Fruit fly (Drosophila melanogaster) whole organism, embryonic: ENCODE data around the gene LSm3.

Experiments
- BEAF-32 ChIP-seq: fragments of 200-800 bp; sonication (Bioruptor generic); optimal IDR thresholded peaks from 3 replicates; lab custom pipeline; 2017; ENCODE audit warnings: missing biosample characterization, missing genetic modification characterization, mild to moderate bottlenecking, moderate library complexity, missing genetic modification reagents
- CG10979 ChIP-seq: fragments of 200-800 bp; sonication (Bioruptor generic); optimal IDR thresholded peaks from 2 replicates; lab custom pipeline; 2018; ENCODE audit warnings: missing biosample characterization, mild to moderate bottlenecking, missing genetic modification characterization, moderate library complexity
- CG12104 ChIP-seq: fragments of 200-800 bp; sonication (Bioruptor generic); optimal IDR thresholded peaks from 3 replicates; lab custom pipeline; 2016; ENCODE audit warnings: missing biosample characterization, missing genetic modification characterization
- CG17802 ChIP-seq: fragments of 200-800 bp; sonication (Bioruptor generic); optimal IDR thresholded peaks from 2 replicates; lab custom pipeline; 2018; ENCODE audit warnings: missing biosample characterization, mild to moderate bottlenecking, missing genetic modification characterization, moderate library complexity
- CG18262 ChIP-seq: fragments of 200-800 bp; optimal IDR thresholded peaks from 3 replicates; lab custom pipeline; 2019; ENCODE audit warnings: missing biosample characterization, mild to moderate bottlenecking, missing genetic modification characterization, moderate library complexity
- CG2129 ChIP-seq: fragments of 200-800 bp; sonication (Bioruptor generic); IDR thresholded peaks from 2 replicates; pipeline ENCODE4 v1.3.6; 2022; ENCODE audit warnings: missing biosample characterization, missing genetic modification characterization; ENCODE audit not compliant: partially characterized antibody
- CG3281 ChIP-seq: fragments of 200-800 bp; sonication (Bioruptor generic); optimal IDR thresholded peaks from 3 replicates; lab custom pipeline; 2017; ENCODE audit warnings: missing biosample characterization, mild to moderate bottlenecking, missing genetic modification characterization
- CG33557 ChIP-seq: fragments of 200-800 bp; sonication (Bioruptor generic); optimal IDR thresholded peaks from 2 replicates; lab custom pipeline; 2019; ENCODE audit warnings: missing biosample characterization, mild to moderate bottlenecking, missing genetic modification characterization, moderate library complexity
- CG43689 ChIP-seq: fragments of 200-800 bp; sonication (Bioruptor generic); IDR thresholded peaks from 2 replicates; pipeline ENCODE4 v1.3.6; 2022; ENCODE audit warnings: missing biosample characterization, missing genetic modification characterization
- CG6791 ChIP-seq: fragments of 200-800 bp; sonication (Bioruptor generic); IDR thresholded peaks from 3 replicates; pipeline ENCODE4 v1.3.6; 2022; ENCODE audit warnings: missing biosample characterization, missing genetic modification characterization; ENCODE audit not compliant: partially characterized antibody
- CG8388 ChIP-seq: fragments of 200-800 bp; sonication (Bioruptor generic); optimal IDR thresholded peaks from 2 replicates; lab custom pipeline; 2019; ENCODE audit warnings: missing biosample characterization, mild to moderate bottlenecking, missing genetic modification characterization, moderate library complexity
- Dip3 ChIP-seq: fragments of 200-800 bp; sonication (Bioruptor generic); optimal IDR thresholded peaks from 3 replicates; lab custom pipeline; 2016; ENCODE audit warnings: missing biosample characterization, missing genetic modification characterization
- Dp ChIP-seq: fragments of 200-800 bp; sonication (Bioruptor generic); optimal IDR thresholded peaks from 2 replicates; lab custom pipeline; 2018; ENCODE audit warnings: missing biosample characterization, mild to moderate bottlenecking, missing genetic modification characterization, moderate library complexity
- Elba2 ChIP-seq: fragments of 200-800 bp; sonication (Bioruptor generic); optimal IDR thresholded peaks from 3 replicates; lab custom pipeline; 2016; ENCODE audit warnings: missing biosample characterization, missing genetic modification characterization
- Fer2 ChIP-seq: fragments of 200-800 bp; sonication (Bioruptor generic); optimal IDR thresholded peaks from 2 replicates; lab custom pipeline; 2018; ENCODE audit warnings: missing biosample characterization, mild to moderate bottlenecking, missing genetic modification characterization, moderate library complexity
- GATAe ChIP-seq: fragments of 200-800 bp; sonication (Bioruptor generic); conservative IDR thresholded peaks from 2 replicates; pipeline ENCODE4 v1.3.6; 2022; ENCODE audit warnings: missing biosample characterization, missing genetic modification characterization
- H2.0 ChIP-seq: fragments of 200-800 bp; sonication (Bioruptor generic); IDR thresholded peaks from 2 replicates; pipeline ENCODE4 v1.3.6; 2022; ENCODE audit warnings: missing biosample characterization, missing genetic modification characterization
- HHEX ChIP-seq: fragments of 200-800 bp; sonication (Bioruptor generic); optimal IDR thresholded peaks from 3 replicates; lab custom pipeline; 2017; ENCODE audit warnings: missing biosample characterization, mild to moderate bottlenecking, missing genetic modification characterization, missing genetic modification reagents
- HLH3B ChIP-seq: fragments of 200-800 bp; sonication (Bioruptor generic); IDR thresholded peaks from 2 replicates; pipeline ENCODE4 v1.3.6; 2022; ENCODE audit warnings: missing biosample characterization, missing genetic modification characterization
- Pdp1 ChIP-seq, 2 experiments: fragments of 200-800 bp; sonication (Bioruptor generic); optimal IDR thresholded peaks; 3 replicates each; lab custom pipeline; 2016; ENCODE audit warnings: missing biosample characterization in 2 of 2, missing genetic modification characterization in 2 of 2, mild to moderate bottlenecking in 1 of 2, moderate library complexity in 1 of 2
- Sox100B ChIP-seq: fragments of 200-800 bp; sonication (Bioruptor generic); optimal IDR thresholded peaks from 3 replicates; lab custom pipeline; 2018; ENCODE audit warnings: missing biosample characterization, mild to moderate bottlenecking, missing genetic modification characterization
- Spps ChIP-seq: fragments of 200-800 bp; sonication (Bioruptor generic); optimal IDR thresholded peaks from 2 replicates; lab custom pipeline; 2018; ENCODE audit warnings: missing biosample characterization, mild to moderate bottlenecking, missing genetic modification characterization
- Usf ChIP-seq: fragments of 200-800 bp; sonication (Bioruptor generic); optimal IDR thresholded peaks from 2 replicates; lab custom pipeline; 2017; ENCODE audit warnings: missing genotype, missing biosample characterization, missing genetic modification characterization
- Vsx1 ChIP-seq: fragments of 200-800 bp; sonication (Bioruptor generic); optimal IDR thresholded peaks from 2 replicates; lab custom pipeline; 2017; ENCODE audit warnings: missing biosample characterization, mild to moderate bottlenecking, missing genetic modification characterization, missing genetic modification reagents
- Xbp1 ChIP-seq: fragments of 200-800 bp; sonication (Bioruptor generic); optimal IDR thresholded peaks from 3 replicates; lab custom pipeline; 2016; ENCODE audit warnings: missing biosample characterization, mild to moderate bottlenecking, missing genetic modification characterization
- abd-A ChIP-seq: fragments of 200-800 bp; sonication (Bioruptor generic); optimal IDR thresholded peaks from 3 replicates; lab custom pipeline; 2019; ENCODE audit warnings: missing biosample characterization, mild to moderate bottlenecking, missing genetic modification characterization, moderate library complexity
- ara ChIP-seq: fragments of 200-800 bp; sonication (Bioruptor generic); IDR thresholded peaks from 2 replicates; pipeline ENCODE4 v1.3.6; 2022; ENCODE audit warnings: missing biosample characterization, missing genetic modification characterization
- ato ChIP-seq: fragments of 200-800 bp; sonication (Bioruptor generic); IDR thresholded peaks from 2 replicates; pipeline ENCODE4 v1.3.6; 2022; ENCODE audit warnings: missing biosample characterization, missing genetic modification characterization; ENCODE audit not compliant: partially characterized antibody
- az2 ChIP-seq: fragments of 200-800 bp; sonication (Bioruptor generic); optimal IDR thresholded peaks from 3 replicates; lab custom pipeline; 2016; ENCODE audit warnings: missing biosample characterization, missing genetic modification characterization
- bigmax ChIP-seq: fragments of 200-800 bp; sonication (Bioruptor generic); optimal IDR thresholded peaks from 2 replicates; lab custom pipeline; 2018; ENCODE audit warnings: missing biosample characterization, mild to moderate bottlenecking, missing genetic modification characterization
- cas ChIP-seq: fragments of 200-800 bp; sonication (Bioruptor generic); IDR thresholded peaks from 2 replicates; pipeline ENCODE4 v1.3.6; 2022; ENCODE audit warnings: missing biosample characterization, missing genetic modification characterization
- dan ChIP-seq: fragments of 200-800 bp; sonication (Bioruptor generic); IDR thresholded peaks from 2 replicates; pipeline ENCODE4 v1.3.6; 2022; ENCODE audit warnings: missing biosample characterization, missing genetic modification characterization
- eve ChIP-seq, 2 experiments: fragments of >200 bp; optimal IDR thresholded peaks; 2 replicates each; lab custom pipeline; 2017; ENCODE audit warnings: missing biosample characterization in 2 of 2, missing genetic modification characterization in 2 of 2
- eyg ChIP-seq: fragments of 200-800 bp; sonication (Bioruptor generic); optimal IDR thresholded peaks from 3 replicates; lab custom pipeline; 2016; ENCODE audit warnings: missing biosample characterization, missing genetic modification characterization
- fd64A ChIP-seq: fragments of 200-800 bp; sonication (Bioruptor generic); optimal IDR thresholded peaks from 3 replicates; lab custom pipeline; 2018; ENCODE audit warnings: missing biosample characterization, mild to moderate bottlenecking, missing genetic modification characterization
- jing ChIP-seq: fragments of 200-800 bp; sonication (Bioruptor generic); optimal IDR thresholded peaks from 2 replicates; lab custom pipeline; 2018; ENCODE audit warnings: missing biosample characterization, mild to moderate bottlenecking, missing genetic modification characterization
- mam ChIP-seq: fragments of 200-800 bp; sonication (Bioruptor generic); optimal IDR thresholded peaks from 3 replicates; lab custom pipeline; 2016; ENCODE audit warnings: missing biosample characterization, missing genetic modification characterization
- nmo ChIP-seq: fragments of 200-800 bp; sonication (Bioruptor generic); optimal IDR thresholded peaks from 2 replicates; lab custom pipeline; 2018; ENCODE audit warnings: missing biosample characterization, mild to moderate bottlenecking, missing genetic modification characterization, moderate library complexity
- pho ChIP-seq: fragments of 200-800 bp; sonication (Bioruptor generic); optimal IDR thresholded peaks from 2 replicates; lab custom pipeline; 2016; ENCODE audit warnings: missing biosample characterization, missing genetic modification characterization
- pum ChIP-seq: fragments of 200-800 bp; sonication (Bioruptor generic); optimal IDR thresholded peaks from 2 replicates; lab custom pipeline; 2016; ENCODE audit warnings: missing biosample characterization, missing genetic modification characterization
- repo ChIP-seq: fragments of 200-800 bp; sonication (Bioruptor generic); optimal IDR thresholded peaks from 2 replicates; lab custom pipeline; 2016; ENCODE audit warnings: missing biosample characterization, missing genetic modification characterization
- row ChIP-seq: fragments of 200-800 bp; sonication (Bioruptor generic); IDR thresholded peaks from 3 replicates; pipeline ENCODE4 v1.3.6; 2022; ENCODE audit warnings: missing biosample characterization, missing genetic modification characterization
- shn ChIP-seq: fragments of 200-800 bp; sonication (Bioruptor generic); optimal IDR thresholded peaks from 3 replicates; lab custom pipeline; 2016; ENCODE audit warnings: missing biosample characterization, missing genetic modification characterization
- sr ChIP-seq: fragments of 200-800 bp; sonication (Bioruptor generic); IDR thresholded peaks from 3 replicates; pipeline ENCODE4 v1.3.6; 2022; ENCODE audit warnings: missing biosample characterization, missing genetic modification characterization
- tna ChIP-seq: fragments of 200-800 bp; sonication (Bioruptor generic); IDR thresholded peaks from 2 replicates; pipeline ENCODE4 v1.3.6; 2022; ENCODE audit warnings: missing biosample characterization, missing genetic modification characterization; ENCODE audit not compliant: partially characterized antibody
- toy ChIP-seq: fragments of 200-800 bp; sonication (Bioruptor generic); IDR thresholded peaks from 2 replicates; pipeline ENCODE4 v1.3.6; 2022; ENCODE audit warnings: missing biosample characterization, missing genetic modification characterization
- trh ChIP-seq: fragments of 200-800 bp; sonication (Bioruptor generic); optimal IDR thresholded peaks from 2 replicates; lab custom pipeline; 2016; ENCODE audit warnings: missing biosample characterization, missing genetic modification characterization
- unpg ChIP-seq: fragments of 200-800 bp; sonication (Bioruptor generic); optimal IDR thresholded peaks from 3 replicates; lab custom pipeline; 2018; ENCODE audit warnings: missing biosample characterization, mild to moderate bottlenecking, missing genetic modification characterization, moderate library complexity
- vfl ChIP-seq: fragments of 200-800 bp; sonication (Bioruptor generic); optimal IDR thresholded peaks from 2 replicates; lab custom pipeline; 2016; ENCODE audit warnings: missing biosample characterization, missing genetic modification characterization

Gene LSm3

DNA sequence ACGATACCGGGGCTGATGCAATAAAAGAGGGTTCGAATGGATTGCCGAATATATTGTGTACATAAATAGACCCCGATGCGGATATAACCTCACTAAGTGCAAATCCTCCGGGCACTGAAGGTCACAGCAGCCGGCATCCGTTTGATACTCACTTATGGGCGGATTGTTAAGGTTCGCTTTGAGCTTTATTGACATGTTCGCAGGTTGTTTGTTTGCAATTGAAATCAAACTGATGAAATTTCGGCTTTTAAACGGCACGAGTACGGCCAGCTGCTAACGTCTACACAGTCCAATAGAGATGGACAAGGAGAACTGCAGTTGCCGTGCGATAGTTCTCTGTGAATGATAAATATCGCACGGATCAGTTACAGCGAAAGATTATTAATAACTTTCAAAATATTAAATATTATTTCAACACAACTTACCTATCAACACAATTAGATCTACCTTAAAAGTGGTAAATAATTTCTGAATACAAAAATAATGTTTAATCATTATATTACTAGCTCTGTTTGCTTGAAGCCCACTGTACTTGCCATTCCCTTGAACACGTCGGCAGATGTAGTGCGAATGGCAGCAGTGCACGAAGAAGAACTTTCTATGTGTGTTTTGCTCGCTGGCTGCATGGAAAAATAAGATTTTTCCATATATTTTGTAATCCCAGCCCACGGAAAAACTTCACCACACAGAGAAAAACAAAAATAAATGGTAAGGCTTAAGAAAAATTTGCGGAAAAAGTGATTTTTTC, 37.8 kb upstream of the LSm3 start, which contains the start of the genes GluProRS and AP-1sigma (continued):
- peak; percentile 80 for TF ChIP-seq Vsx1 (GFP tag; lab: Kevin White, UChicago)
- peak; percentile 95 for TF ChIP-seq Xbp1 (GFP tag; lab: Kevin White, UChicago)
- peak; percentile 97 for TF ChIP-seq H2.0
- peak; percentile 82 for TF ChIP-seq Sox100B (GFP tag; lab: Kevin White, UChicago)
- no peak for TF ChIP-seq abd-A (tag; lab: Kevin White, UChicago)
- peak; percentile 73 for TF ChIP-seq Elba2 (GFP tag; lab: Kevin White, UChicago)
- TF ChIP-seq bigmax (GFP tag; lab: Kevin White, UChicago): peak; percentile 98
- TF ChIP-seq sr (GFP tag; lab: Robert Waterston, UW): peak; percentile 87
- peak; percentile 89 for TF ChIP-seq vfl
- peak; percentile 76; the same call in 1 of the 2 replicates for TF ChIP-seq tna (GFP tag; lab: Robert Waterston, UW)
- peak; percentile 90 for TF ChIP-seq cas (GFP tag; lab: Robert Waterston, UW)
- TF ChIP-seq CG8388 (GFP tag; lab: Kevin White, UChicago): peak; percentile 83
- TF ChIP-seq Dip3: peak; percentile 85
- TF ChIP-seq row: peak; percentile 99
- peak; percentile 90 for TF ChIP-seq CG6791 (GFP tag; lab: Robert Waterston, UW)
- peak; percentile 70 for TF ChIP-seq CG17802
- peak; percentile 93 for TF ChIP-seq ara (GFP tag; lab: Robert Waterston, UW)
- peak; percentile 84 for TF ChIP-seq CG10979
- peak; percentile 74 for TF ChIP-seq HHEX (GFP tag; lab: Kevin White, UChicago)
- TF ChIP-seq CG43689 (GFP tag; lab: Robert Waterston, UW): peak; percentile 88
- TF ChIP-seq Usf (GFP tag; lab: Kevin White, UChicago): peak; percentile 79
- peak; percentile 83 for TF ChIP-seq GATAe (GFP tag; lab: Robert Waterston, UW)
- TF ChIP-seq Fer2 (tag; lab: Kevin White, UChicago): peak; percentile 82
- peak; percentile 97 for TF ChIP-seq HLH3B (GFP tag; lab: Robert Waterston, UW)
- peak; percentile 78 for TF ChIP-seq CG33557 (GFP tag; lab: Kevin White, UChicago)
- peak; percentile 90 for TF ChIP-seq pho (GFP tag; lab: Kevin White, UChicago)
- TF ChIP-seq nmo (GFP tag; lab: Kevin White, UChicago): peak; percentile 93
- peak; percentile 94 for TF ChIP-seq CG2129
- TF ChIP-seq jing (GFP tag; lab: Kevin White, UChicago): peak; percentile 74
- TF ChIP-seq fd64A (GFP tag; lab: Kevin White, UChicago): no peak
- peak; percentile 78 for TF ChIP-seq trh (GFP tag; lab: Kevin White, UChicago)
- peak; percentile 76 for TF ChIP-seq Spps (tag; lab: Kevin White, UChicago)
- TF ChIP-seq BEAF-32 (GFP tag; lab: Kevin White, UChicago): peak; percentile 94
- peak; percentile 88 for TF ChIP-seq toy
- TF ChIP-seq unpg (GFP tag; lab: Kevin White, UChicago): peak; percentile 90
- peak in 1 of 2 experiments; percentile 3 for TF ChIP-seq eve (GFP tag; optimal IDR thresholded peaks at IDR 0.05; lab: Kevin White, UChicago)
- TF ChIP-seq mam (GFP tag; lab: Kevin White, UChicago): peak; percentile 90
- TF ChIP-seq eyg (GFP tag; lab: Kevin White, UChicago): peak; percentile 48
- peak; percentile 71 for TF ChIP-seq shn
- peak; percentile 88 for TF ChIP-seq pum
- peak; percentile 14 for TF ChIP-seq Dp
- peak; percentile 87 for TF ChIP-seq CG18262
- TF ChIP-seq CG3281 (GFP tag; lab: Kevin White, UChicago): peak; percentile 84
- peak; percentile 92 for TF ChIP-seq az2 (GFP tag; lab: Kevin White, UChicago)
- TF ChIP-seq ato: peak; percentile 67
- TF ChIP-seq Pdp1 (GFP tag; optimal IDR thresholded peaks at IDR 0.05; lab: Kevin White, UChicago): peak; percentile 77 to 92
- TF ChIP-seq dan: peak; percentile 93
- peak; percentile 50 for TF ChIP-seq repo (GFP tag; lab: Kevin White, UChicago)
- TF ChIP-seq CG12104: peak; percentile 87
